Worm (Caenorhabditis elegans) whole organism, late embryonic: ENCODE measurements around the gene zfp-3.
"Not testable (repeated sequence)": the region's sequence is repeated elsewhere in the genome, so short reads cannot be mapped to it uniquely, and the experiment has no call there.

Source experiments
- C08G9.2 ChIP-seq: sonication (generic microtip); optimal IDR thresholded peaks from 2 replicates; lab custom pipeline; 2016; ENCODE audit warnings: mild to moderate bottlenecking, missing genetic modification characterization, moderate library complexity, missing compliant biosample characterization
- C38D4.7 ChIP-seq: fragments of 200-800 bp; sonication (Bioruptor generic); optimal IDR thresholded peaks from 2 replicates; lab custom pipeline; 2018; ENCODE audit warnings: mild to moderate bottlenecking, missing genetic modification characterization, moderate library complexity, missing compliant biosample characterization
- F13H6.1 ChIP-seq: sonication (generic microtip); optimal IDR thresholded peaks from 2 replicates; lab custom pipeline; 2016; ENCODE audit warnings: missing genetic modification characterization, missing compliant biosample characterization
- K09A11.1 ChIP-seq: sonication (generic microtip); optimal IDR thresholded peaks from 2 replicates; lab custom pipeline; 2017; ENCODE audit warnings: antibody characterized with exemption, mild to moderate bottlenecking, missing genetic modification characterization, missing compliant biosample characterization; ENCODE audit not compliant: insufficient read depth
- T23F11.4 ChIP-seq: fragments of 200-800 bp; sonication (Bioruptor generic); optimal IDR thresholded peaks from 2 replicates; lab custom pipeline; 2018; ENCODE audit warnings: mild to moderate bottlenecking, missing genetic modification characterization, missing compliant biosample characterization
- Y22D7AL.16 ChIP-seq: sonication (generic microtip); optimal IDR thresholded peaks from 2 replicates; lab custom pipeline; 2016; ENCODE audit warnings: missing genetic modification characterization, missing compliant biosample characterization
- ahr-1 ChIP-seq: sonication (generic microtip); optimal IDR thresholded peaks from 2 replicates; lab custom pipeline; 2016; ENCODE audit warnings: missing genetic modification characterization, missing compliant biosample characterization
- ama-1 ChIP-seq: fragments of 150-350 bp; optimal IDR thresholded peaks from 2 replicates; lab custom pipeline; 2014
- ceh-22 ChIP-seq: sonication (generic microtip); optimal IDR thresholded peaks from 2 replicates; lab custom pipeline; 2017; ENCODE audit warnings: missing biosample characterization, missing genetic modification characterization
- ceh-24 ChIP-seq: sonication (generic microtip); optimal IDR thresholded peaks from 2 replicates; lab custom pipeline; 2016; ENCODE audit warnings: mild to moderate bottlenecking, missing genetic modification characterization, missing compliant biosample characterization
- ceh-30 ChIP-seq: fragments of 150-350 bp; optimal IDR thresholded peaks from 2 replicates; lab custom pipeline; 2014; ENCODE audit warnings: missing biosample characterization, missing genetic modification characterization
- ceh-48 ChIP-seq: sonication (generic microtip); optimal IDR thresholded peaks from 2 replicates; lab custom pipeline; 2016; ENCODE audit warnings: missing genetic modification characterization, inconsistent platforms, missing compliant biosample characterization
- ceh-6 ChIP-seq: fragments of 200-800 bp; sonication (Bioruptor generic); optimal IDR thresholded peaks from 2 replicates; lab custom pipeline; 2018; ENCODE audit warnings: mild to moderate bottlenecking, missing genetic modification characterization, missing compliant biosample characterization
- che-1 ChIP-seq: sonication (generic microtip); optimal IDR thresholded peaks from 2 replicates; lab custom pipeline; 2016; ENCODE audit warnings: mild to moderate bottlenecking, missing genetic modification characterization, missing compliant biosample characterization
- elt-2 ChIP-seq: sonication (generic microtip); optimal IDR thresholded peaks from 2 replicates; lab custom pipeline; 2016; ENCODE audit warnings: missing genetic modification reagents, missing genetic modification characterization, missing compliant biosample characterization
- elt-4 ChIP-seq: sonication (generic microtip); optimal IDR thresholded peaks from 2 replicates; lab custom pipeline; 2016; ENCODE audit warnings: missing genetic modification characterization, missing compliant biosample characterization
- fkh-6 ChIP-seq: sonication (generic microtip); optimal IDR thresholded peaks from 2 replicates; lab custom pipeline; 2016; ENCODE audit warnings: missing genetic modification characterization, missing compliant biosample characterization
- gmeb-2 ChIP-seq: sonication (generic microtip); optimal IDR thresholded peaks from 2 replicates; lab custom pipeline; 2016; ENCODE audit warnings: missing genetic modification characterization, inconsistent platforms, missing compliant biosample characterization
- hlh-13 ChIP-seq: fragments of 200-800 bp; sonication (Bioruptor generic); optimal IDR thresholded peaks from 2 replicates; lab custom pipeline; 2018; ENCODE audit warnings: mild to moderate bottlenecking, missing genetic modification characterization, missing compliant biosample characterization
- hlh-30 ChIP-seq: sonication (generic microtip); optimal IDR thresholded peaks from 2 replicates; lab custom pipeline; 2017; ENCODE audit warnings: antibody characterized with exemption, missing genetic modification characterization, missing compliant biosample characterization; ENCODE audit not compliant: insufficient read depth
- madf-2 ChIP-seq: sonication (generic microtip); optimal IDR thresholded peaks from 2 replicates; lab custom pipeline; 2017; ENCODE audit warnings: missing genetic modification characterization, missing compliant biosample characterization
- mec-3 ChIP-seq: sonication (generic microtip); optimal IDR thresholded peaks from 2 replicates; lab custom pipeline; 2016; ENCODE audit warnings: borderline replicate concordance, missing genetic modification characterization, missing compliant biosample characterization
- nfya-1 ChIP-seq: sonication (generic microtip); optimal IDR thresholded peaks from 2 replicates; lab custom pipeline; 2017; ENCODE audit warnings: missing genetic modification characterization, mild to moderate bottlenecking, missing compliant biosample characterization, antibody characterized with exemption, moderate library complexity
- nhr-11 ChIP-seq: fragments of 150-350 bp; optimal IDR thresholded peaks from 2 replicates; lab custom pipeline; 2014; ENCODE audit warnings: missing biosample characterization, missing genetic modification characterization
- npax-4 ChIP-seq: sonication (generic microtip); optimal IDR thresholded peaks from 2 replicates; lab custom pipeline; 2016; ENCODE audit warnings: missing genetic modification characterization, missing compliant biosample characterization
- pha-2 ChIP-seq: sonication (generic microtip); optimal IDR thresholded peaks from 2 replicates; lab custom pipeline; 2017; ENCODE audit warnings: mild to moderate bottlenecking, missing genetic modification characterization, missing compliant biosample characterization
- pqm-1 ChIP-seq: sonication (generic microtip); optimal IDR thresholded peaks from 2 replicates; lab custom pipeline; 2016; ENCODE audit warnings: missing genetic modification characterization, missing compliant biosample characterization
- ref-2 ChIP-seq: sonication (generic microtip); optimal IDR thresholded peaks from 2 replicates; lab custom pipeline; 2016; ENCODE audit warnings: missing genetic modification characterization, missing compliant biosample characterization
- rnt-1 ChIP-seq: sonication (generic microtip); optimal IDR thresholded peaks from 2 replicates; lab custom pipeline; 2016; ENCODE audit warnings: missing genetic modification characterization, missing compliant biosample characterization
- sdc-2 ChIP-seq: sonication (generic microtip); optimal IDR thresholded peaks from 2 replicates; lab custom pipeline; 2016; ENCODE audit warnings: missing genotype, missing genetic modification characterization, missing compliant biosample characterization
- sox-2 ChIP-seq: fragments of 200-800 bp; sonication (Bioruptor generic); IDR thresholded peaks from 2 replicates; pipeline ENCODE4 v1.3.6; 2022; ENCODE audit warnings: missing genetic modification reagents, missing genetic modification characterization, missing compliant biosample characterization
- syd-9 ChIP-seq: sonication (generic microtip); optimal IDR thresholded peaks from 2 replicates; lab custom pipeline; 2016; ENCODE audit warnings: mild to moderate bottlenecking, missing genetic modification characterization, moderate library complexity, missing compliant biosample characterization
- ttx-3 ChIP-seq: sonication (generic microtip); optimal IDR thresholded peaks from 2 replicates; lab custom pipeline; 2016; ENCODE audit warnings: missing genetic modification reagents, missing genetic modification characterization, missing compliant biosample characterization
- unc-42 ChIP-seq: sonication (generic microtip); optimal IDR thresholded peaks from 2 replicates; lab custom pipeline; 2016; ENCODE audit warnings: missing genotype, missing genetic modification characterization, missing compliant biosample characterization
- unc-55 ChIP-seq: sonication (generic microtip); optimal IDR thresholded peaks from 2 replicates; lab custom pipeline; 2017; ENCODE audit warnings: missing biosample characterization, missing genetic modification reagents, missing genetic modification characterization
- unc-86 ChIP-seq: sonication (generic microtip); optimal IDR thresholded peaks from 2 replicates; lab custom pipeline; 2016; ENCODE audit warnings: missing genetic modification characterization, missing compliant biosample characterization

zfp-3 gene

DNA sequence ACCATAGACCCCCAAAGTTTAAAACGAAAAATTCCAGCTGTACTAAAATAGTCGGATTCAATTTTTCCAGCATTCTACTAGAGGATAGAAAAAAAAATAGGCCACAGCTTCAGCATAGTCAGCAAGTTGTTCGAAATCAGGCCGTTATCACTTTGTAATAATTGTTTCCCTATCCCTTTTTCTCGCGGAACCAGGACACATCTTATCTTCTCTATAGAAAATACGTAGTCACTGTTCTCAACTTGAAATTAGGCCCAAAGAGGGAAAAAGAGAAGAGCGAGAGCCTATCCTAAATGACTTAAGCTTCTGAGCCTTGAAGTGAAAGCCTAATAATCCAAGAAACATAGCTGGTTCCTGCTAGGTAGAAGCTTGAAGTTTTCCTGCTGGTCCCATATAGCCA lies 747 bp downstream of the zfp-3 start:
- TF ChIP-seq T23F11.4 (no peak), ama-1 (lab: Kevin White, UChicago) (peak; percentile 2), pha-2 (tag; lab: Kevin White, UChicago) (no peak), ceh-30 (tag; lab: Kevin White, UChicago) (no peak), ceh-48 (tag; lab: Kevin White, UChicago) (no peak), pqm-1 (no peak)

DNA sequence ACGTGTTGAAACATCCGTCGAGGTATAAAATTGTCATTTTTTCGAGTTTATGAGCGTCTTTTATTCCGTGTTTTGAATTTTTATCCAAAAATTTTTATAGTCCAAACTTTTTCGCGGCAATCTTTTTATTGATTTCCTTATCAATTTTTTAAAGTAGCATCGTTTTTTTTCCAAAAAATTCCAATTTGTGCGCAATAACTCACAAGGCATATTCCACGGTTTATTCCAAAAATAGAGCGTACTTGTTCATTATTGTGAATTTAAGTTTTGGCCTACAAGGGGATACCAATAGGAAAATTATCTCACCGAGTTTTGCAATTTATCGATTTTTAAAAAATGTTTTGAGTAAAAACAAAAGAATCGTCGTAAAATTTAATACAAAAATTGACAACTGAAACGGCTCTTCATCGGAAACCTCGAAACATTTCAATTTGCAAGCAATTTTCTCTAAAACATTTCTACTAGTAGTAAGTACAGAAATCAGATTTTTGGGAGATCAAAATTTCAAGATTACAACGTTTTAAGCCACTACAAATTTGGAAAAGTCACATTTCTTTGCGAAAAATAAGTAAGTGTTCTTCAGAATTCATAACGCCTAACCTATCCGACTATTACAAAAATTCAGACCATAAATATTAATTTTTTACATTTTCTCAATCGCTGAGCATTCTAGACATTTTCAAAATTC lies 2.7 kb downstream of the zfp-3 start:
- TF ChIP-seq C08G9.2 (tag; lab: Kevin White, UChicago) (no peak), gmeb-2 (tag; lab: Kevin White, UChicago) (no peak), ceh-22 (tag; lab: Kevin White, UChicago) (no peak), Y22D7AL.16 (tag; lab: Kevin White, UChicago) (peak; percentile 3)

DNA sequence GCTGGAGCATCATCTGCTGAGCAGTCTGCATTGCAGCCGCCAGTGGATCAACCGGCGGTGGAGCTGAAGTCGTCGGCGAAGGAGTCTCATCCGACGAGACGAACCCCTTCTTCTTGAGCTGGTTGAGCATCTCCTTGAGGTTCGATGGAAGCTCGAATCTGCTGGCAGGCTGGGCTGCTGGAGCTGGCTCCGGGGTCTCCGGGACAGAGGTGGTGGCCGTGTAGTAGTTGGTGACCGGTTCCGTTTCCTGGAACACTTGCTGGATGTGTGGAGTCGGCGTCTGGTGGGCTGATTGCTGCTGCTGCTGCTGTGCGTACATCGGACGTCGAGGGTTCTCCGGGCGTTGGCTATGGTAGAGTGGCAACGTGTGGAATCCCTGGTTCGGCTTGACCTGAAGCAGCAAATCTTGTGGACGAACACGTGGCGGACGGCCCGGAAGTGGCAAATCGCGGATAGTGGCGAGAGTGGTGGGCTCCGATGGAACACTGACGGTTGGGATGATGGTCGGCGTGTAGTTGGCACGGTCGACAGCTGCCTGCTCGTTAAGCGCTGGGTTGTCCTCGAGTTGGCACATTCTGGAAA lies 4.8 kb downstream of the zfp-3 start:
- TF ChIP-seq nhr-11 (tag; lab: Kevin White, UChicago) = no peak
- no peak for TF ChIP-seq F13H6.1 (tag; lab: Kevin White, UChicago)
- no peak for TF ChIP-seq C38D4.7 (GFP tag; lab: Kevin White, UChicago)
- TF ChIP-seq rnt-1 (tag; lab: Kevin White, UChicago) = no peak
- TF ChIP-seq elt-4 = peak; percentile 41

- TF ChIP-seq rnt-1 (tag; lab: Kevin White, UChicago) (no peak), unc-55 (no peak), ceh-6 (GFP tag; lab: Kevin White, UChicago) (no peak), Y22D7AL.16 (tag; lab: Kevin White, UChicago) (no peak)
Measured at ce11 chrX:1440161-1440560, 6.3 kb downstream of the zfp-3 start, which contains the start of gene sedl-1. sedl-1 (minus strand) TSS chrX:1440261.

ce11 chrX:1438925-1439324 lies 7.5 kb downstream of the zfp-3 start:
- TF ChIP-seq syd-9 (tag; lab: Kevin White, UChicago) (no peak), nfya-1 (peak; percentile 5), sdc-2 (tag; lab: Kevin White, UChicago) (peak; percentile 96)

DNA sequence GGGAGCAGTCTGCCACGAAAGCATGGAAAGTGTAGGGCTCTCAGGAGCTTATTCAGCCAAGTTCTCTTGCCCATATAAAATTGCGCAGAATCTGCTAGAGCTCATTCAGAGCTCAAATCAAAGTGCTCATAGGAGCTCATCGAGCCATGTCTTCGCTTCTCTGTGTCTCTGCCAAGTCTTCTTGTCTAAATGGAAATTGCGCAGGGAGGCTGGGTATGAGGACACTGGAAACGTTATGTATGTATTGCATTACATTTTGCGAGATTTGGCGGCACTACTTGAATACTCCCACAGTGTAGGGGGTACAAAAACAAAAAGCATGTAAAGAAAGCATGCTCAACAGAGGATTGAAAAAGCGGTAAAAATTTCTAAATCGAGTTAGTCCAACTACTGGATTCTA lies 9.3 kb downstream of the zfp-3 start:
- TF ChIP-seq unc-42 (tag; lab: Kevin White, UChicago) = peak; percentile 8
- no peak for TF ChIP-seq rnt-1 (tag; lab: Kevin White, UChicago)
- TF ChIP-seq fkh-6 (tag; lab: Kevin White, UChicago) = no peak
- TF ChIP-seq mec-3 (tag; lab: Kevin White, UChicago) = no peak
- peak; percentile 97 for TF ChIP-seq sdc-2 (tag; lab: Kevin White, UChicago)
- TF ChIP-seq nfya-1 = peak; percentile 27
- no peak for TF ChIP-seq ama-1 (lab: Kevin White, UChicago)
- no peak for TF ChIP-seq ceh-48 (tag; lab: Kevin White, UChicago)

- not testable (repeated sequence) for TF ChIP-seq hlh-30, sdc-2, che-1 (tag; lab: Kevin White, UChicago)
- TF ChIP-seq, all 69 proteins: peak for 0; not testable (repeated sequence) for 69
Measured at ce11 chrX:1430707-1431106, 15.7 kb downstream of the zfp-3 start, which contains the start of gene F19G12.1. F19G12.1 (plus strand) TSS chrX:1431007.

- no peak for TF ChIP-seq Y22D7AL.16 (tag; lab: Kevin White, UChicago)
- TF ChIP-seq ref-2 (tag; lab: Kevin White, UChicago) = no peak
- TF ChIP-seq K09A11.1 (tag; lab: Kevin White, UChicago) = no peak
- no peak for TF ChIP-seq unc-42 (tag; lab: Kevin White, UChicago)
- no peak for TF ChIP-seq npax-4
- TF ChIP-seq ceh-30 (tag; lab: Kevin White, UChicago) = no peak
- no peak for TF ChIP-seq ceh-6 (GFP tag; lab: Kevin White, UChicago)
- no peak for TF ChIP-seq hlh-13 (GFP tag; lab: Kevin White, UChicago)
- TF ChIP-seq ceh-24 (tag; lab: Kevin White, UChicago) = no peak
- TF ChIP-seq elt-4 = no peak
- TF ChIP-seq elt-2 (tag; lab: Kevin White, UChicago) = no peak
- no peak for TF ChIP-seq unc-86 (tag; lab: Kevin White, UChicago)
- no peak for TF ChIP-seq ttx-3 (tag; lab: Kevin White, UChicago)
- TF ChIP-seq madf-2 = no peak
- TF ChIP-seq sox-2 = no peak
- no peak for TF ChIP-seq ahr-1 (tag; lab: Kevin White, UChicago)
- no peak for TF ChIP-seq syd-9 (tag; lab: Kevin White, UChicago)
Measured at ce11 chrX:1426425-1426824, 20.0 kb downstream of the zfp-3 start, which contains the start of gene F19G12.11. F19G12.11 (minus strand) TSS chrX:1426525.
